Worm (Caenorhabditis elegans) whole organism, midembryonic: ENCODE data around the gene srlf-5.

ENCODE experiments used
- T22C8.4 ChIP-seq: fragments of 200-800 bp; sonication (Bioruptor generic); IDR thresholded peaks from 2 replicates; pipeline ENCODE4 v1.3.6; 2022; ENCODE audit warnings: missing genetic modification characterization, missing compliant biosample characterization
- klf-2 ChIP-seq: fragments of 200-800 bp; sonication (Bioruptor generic); conservative IDR thresholded peaks from 2 replicates; pipeline ENCODE4 v1.3.6; 2022; ENCODE audit warnings: missing genetic modification reagents, missing genetic modification characterization, missing compliant biosample characterization
- med-1 ChIP-seq: sonication (generic microtip); optimal IDR thresholded peaks from 2 replicates; lab custom pipeline; 2017; ENCODE audit warnings: missing genetic modification characterization, mild to moderate bottlenecking, missing compliant biosample characterization, antibody characterized with exemption, missing genetic modification reagents; ENCODE audit not compliant: insufficient read depth

DNA sequence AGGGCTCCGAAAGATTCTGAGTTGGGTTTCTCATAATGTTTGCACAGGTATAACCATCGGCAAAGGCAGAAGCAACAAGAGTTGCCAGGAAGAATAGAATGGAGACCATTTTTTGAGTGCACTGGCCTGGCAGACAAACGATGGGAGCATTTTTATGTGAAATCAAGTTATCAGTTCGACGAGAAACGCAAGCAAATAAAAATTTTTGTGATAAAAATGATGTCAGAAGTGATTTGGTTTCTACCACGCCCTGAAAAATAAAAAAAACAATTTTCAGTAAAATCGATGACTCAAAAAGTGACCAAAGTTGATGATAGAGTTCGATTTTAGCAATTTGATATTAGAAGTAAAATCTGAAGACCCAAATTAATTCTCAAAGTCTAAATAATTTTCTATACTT is 16.7 kb downstream of the srlf-5 start, which contains the start of gene K08D8.4:
- TF ChIP-seq klf-2 (GFP tag; lab: Robert Waterston, UW) (no peak), T22C8.4 (no peak), med-1 (no peak)
